ENCODE assay signal across 1 fruit fly cellular context in genomic region chrX:9159736-9160135, dm6.
TF ChIP-seq lines count a peak whose summit lies in the region.

Gene NdufA3 (minus strand): TSS chrX:9160052.

TF ChIP-seq in whole organism, embryonic, 481 proteins besides CTCF, POLR2A, EP300 and RAD21 (continued from another document and continues in another):
- TF ChIP-seq run (tag; optimal IDR thresholded peaks at IDR 0.05; lab: Kevin White, UChicago) (no peak), CG16815 (GFP tag; optimal IDR thresholded peaks at IDR 0.05; lab: Kevin White, UChicago) (no peak), ara (GFP tag; IDR thresholded peaks at IDR 0.05; lab: Robert Waterston, UW) (no peak), cg (GFP tag; optimal IDR thresholded peaks at IDR 0.05; lab: Kevin White, UChicago) (no peak), vnd (GFP tag; IDR thresholded peaks at IDR 0.05; lab: Robert Waterston, UW; ENCODE audit: partially characterized antibody) (peak; percentile 73), crp (GFP tag; optimal IDR thresholded peaks at IDR 0.05; lab: Kevin White, UChicago) (peak; percentile 3 to 87), z (GFP tag; IDR thresholded peaks at IDR 0.05; lab: Robert Waterston, UW) (no peak), CG4707 (GFP tag; optimal IDR thresholded peaks at IDR 0.05; lab: Kevin White, UChicago) (no peak), sc (optimal IDR thresholded peaks at IDR 0.05; lab: Kevin White, UChicago) (no peak), sc (GFP tag; optimal IDR thresholded peaks at IDR 0.05; lab: Kevin White, UChicago) (no peak), CG7963 (GFP tag; IDR thresholded peaks at IDR 0.05; lab: Robert Waterston, UW; ENCODE audit: partially characterized antibody) (peak; percentile 73), CG2678 (tag; optimal IDR thresholded peaks at IDR 0.05; lab: Kevin White, UChicago) (no peak), CG11560 (tag; IDR thresholded peaks at IDR 0.05; lab: Robert Waterston, UW) (no peak; the same call in 2 of the 3 replicates), E2f2 (GFP tag; IDR thresholded peaks at IDR 0.05; lab: Robert Waterston, UW) (peak; percentile 50), CHES-1-like (GFP tag; optimal IDR thresholded peaks at IDR 0.05; lab: Kevin White, UChicago) (no peak), CG12299 (tag; optimal IDR thresholded peaks at IDR 0.05; lab: Kevin White, UChicago) (no peak), org-1 (GFP tag; optimal IDR thresholded peaks at IDR 0.05; lab: Kevin White, UChicago) (no peak), B-H1 (GFP tag; IDR thresholded peaks at IDR 0.05; lab: Robert Waterston, UW) (no peak), CG7839 (tag; optimal IDR thresholded peaks at IDR 0.05; lab: Kevin White, UChicago) (no peak), CG17359 (tag; optimal IDR thresholded peaks at IDR 0.05; lab: Kevin White, UChicago) (no peak), CG10959 (GFP tag; IDR thresholded peaks at IDR 0.05; lab: Robert Waterston, UW) (no peak), CG34422 (GFP tag; IDR thresholded peaks at IDR 0.05; lab: Robert Waterston, UW) (no peak), so (GFP tag; IDR thresholded peaks at IDR 0.05; lab: Robert Waterston, UW) (no peak), Sin3A (optimal IDR thresholded peaks at IDR 0.05; lab: Kevin White, UChicago) (no peak), ssp (GFP tag; IDR thresholded peaks at IDR 0.05; lab: Robert Waterston, UW) (no peak), peb (GFP tag; IDR thresholded peaks at IDR 0.05; lab: Robert Waterston, UW) (no peak), Gsc (GFP tag; IDR thresholded peaks at IDR 0.05; lab: Robert Waterston, UW) (no peak), Doc3 (GFP tag; IDR thresholded peaks at IDR 0.05; lab: Robert Waterston, UW; ENCODE audit: partially characterized antibody) (peak; percentile 62), Scr (GFP tag; IDR thresholded peaks at IDR 0.05; lab: Robert Waterston, UW; ENCODE audit: partially characterized antibody) (peak; percentile 83), CG7357 (GFP tag; IDR thresholded peaks at IDR 0.05; lab: Robert Waterston, UW) (no peak), tll (GFP tag; optimal IDR thresholded peaks at IDR 0.05; lab: Kevin White, UChicago) (no peak), jumu (GFP tag; optimal IDR thresholded peaks at IDR 0.05; lab: Kevin White, UChicago) (no peak), bowl (GFP tag; IDR thresholded peaks at IDR 0.05; lab: Robert Waterston, UW) (no peak), CG12071 (GFP tag; optimal IDR thresholded peaks at IDR 0.05; lab: Kevin White, UChicago) (no peak), kay (GFP tag; optimal IDR thresholded peaks at IDR 0.05; lab: Kevin White, UChicago) (no peak), trh (GFP tag; optimal IDR thresholded peaks at IDR 0.05; lab: Kevin White, UChicago) (no peak), CG11398 (GFP tag; optimal IDR thresholded peaks at IDR 0.05; lab: Kevin White, UChicago) (no peak), CG10565 (GFP tag; optimal IDR thresholded peaks at IDR 0.05; lab: Kevin White, UChicago) (no peak), vvl (GFP tag; IDR thresholded peaks at IDR 0.05; lab: Robert Waterston, UW) (no peak), CG3407 (GFP tag; optimal IDR thresholded peaks at IDR 0.05; lab: Kevin White, UChicago) (no peak), pfk (GFP tag; optimal IDR thresholded peaks at IDR 0.05; lab: Kevin White, UChicago) (no peak), NC2β (GFP tag; optimal IDR thresholded peaks at IDR 0.05; lab: Kevin White, UChicago) (no peak), Lim3 (GFP tag; IDR thresholded peaks at IDR 0.05; lab: Robert Waterston, UW) (no peak), nerfin-2 (GFP tag; IDR thresholded peaks at IDR 0.05; lab: Robert Waterston, UW; ENCODE audit: partially characterized antibody) (peak; percentile 80), ftz-f1 (GFP tag; optimal IDR thresholded peaks at IDR 0.05; lab: Kevin White, UChicago) (peak; percentile 3), Ssrp (tag; optimal IDR thresholded peaks at IDR 0.05; lab: Kevin White, UChicago) (no peak), E2f1 (GFP tag; IDR thresholded peaks at IDR 0.05; lab: Robert Waterston, UW) (no peak), bigmax (GFP tag; optimal IDR thresholded peaks at IDR 0.05; lab: Kevin White, UChicago) (no peak), CG42726 (GFP tag; IDR thresholded peaks at IDR 0.05; lab: Robert Waterston, UW; ENCODE audit: partially characterized antibody) (peak; percentile 73; the same call in 1 of the 2 replicates), CG10979 (tag; optimal IDR thresholded peaks at IDR 0.05; lab: Kevin White, UChicago) (no peak), Nf-YC (tag; optimal IDR thresholded peaks at IDR 0.05; lab: Kevin White, UChicago) (no peak), CG33213 (GFP tag; optimal IDR thresholded peaks at IDR 0.05; lab: Kevin White, UChicago) (no peak), CG3847 (GFP tag; IDR thresholded peaks at IDR 0.05; lab: Robert Waterston, UW) (0 out of 2 replicates have a peak, but pooled peaks have one; percentile 5), caup (GFP tag; optimal IDR thresholded peaks at IDR 0.05; lab: Kevin White, UChicago; ENCODE audit: severe bottlenecking) (no peak), Hmx (GFP tag; optimal IDR thresholded peaks at IDR 0.05; lab: Kevin White, UChicago) (no peak), sr (GFP tag; IDR thresholded peaks at IDR 0.05; lab: Robert Waterston, UW) (no peak), grau (tag; optimal IDR thresholded peaks at IDR 0.05; lab: Kevin White, UChicago) (no peak), Awh (GFP tag; IDR thresholded peaks at IDR 0.05; lab: Robert Waterston, UW) (no peak), ham (GFP tag; IDR thresholded peaks at IDR 0.05; lab: Robert Waterston, UW) (no peak), CG8478 (optimal IDR thresholded peaks at IDR 0.05; lab: Kevin White, UChicago) (no peak), CG1602 (GFP tag; optimal IDR thresholded peaks at IDR 0.05; lab: Kevin White, UChicago) (no peak), CG16863 (GFP tag; optimal IDR thresholded peaks at IDR 0.05; lab: Kevin White, UChicago) (no peak), gsb-n (tag; optimal IDR thresholded peaks at IDR 0.05; lab: Kevin White, UChicago) (no peak), maf-S (GFP tag; optimal IDR thresholded peaks at IDR 0.05; lab: Kevin White, UChicago) (no peak), trem (tag; optimal IDR thresholded peaks at IDR 0.05; lab: Kevin White, UChicago) (no peak), CG18262 (tag; optimal IDR thresholded peaks at IDR 0.05; lab: Kevin White, UChicago) (no peak), Sry-β (GFP tag; optimal IDR thresholded peaks at IDR 0.05; lab: Kevin White, UChicago) (no peak), Nf-YB (GFP tag; optimal IDR thresholded peaks at IDR 0.05; lab: Kevin White, UChicago) (no peak), CG10209 (GFP tag; optimal IDR thresholded peaks at IDR 0.05; lab: Kevin White, UChicago) (no peak), pho (GFP tag; optimal IDR thresholded peaks at IDR 0.05; lab: Kevin White, UChicago) (no peak), Dll (GFP tag; IDR thresholded peaks at IDR 0.05; lab: Robert Waterston, UW; ENCODE audit: partially characterized antibody) (peak; percentile 83), Bteb2 (GFP tag; optimal IDR thresholded peaks at IDR 0.05; lab: Kevin White, UChicago) (no peak), CG13775 (GFP tag; optimal IDR thresholded peaks at IDR 0.05; lab: Kevin White, UChicago) (no peak), NK7.1 (GFP tag; optimal IDR thresholded peaks at IDR 0.05; lab: Kevin White, UChicago) (no peak), Pdp1 (GFP tag; optimal IDR thresholded peaks at IDR 0.05; lab: Kevin White, UChicago) (peak in 1 of 2 experiments; percentile 99), toy (GFP tag; IDR thresholded peaks at IDR 0.05; lab: Robert Waterston, UW) (no peak), HLH4C (GFP tag; IDR thresholded peaks at IDR 0.05; lab: Robert Waterston, UW; ENCODE audit: partially characterized antibody) (peak; percentile 78), CG15601 (tag; optimal IDR thresholded peaks at IDR 0.05; lab: Kevin White, UChicago) (no peak), CG15269 (tag; optimal IDR thresholded peaks at IDR 0.05; lab: Kevin White, UChicago) (no peak), luna (GFP tag; optimal IDR thresholded peaks at IDR 0.05; lab: Kevin White, UChicago) (no peak), CG10543 (GFP tag; optimal IDR thresholded peaks at IDR 0.05; lab: Kevin White, UChicago) (no peak), CG14710 (tag; optimal IDR thresholded peaks at IDR 0.05; lab: Kevin White, UChicago) (no peak), CG7556 (GFP tag; optimal IDR thresholded peaks at IDR 0.05; lab: Kevin White, UChicago) (no peak), Abd-B (GFP tag; optimal IDR thresholded peaks at IDR 0.05; lab: Kevin White, UChicago) (no peak), BEAF-32 (GFP tag; optimal IDR thresholded peaks at IDR 0.05; lab: Kevin White, UChicago) (peak; percentile 82), Hr78 (GFP tag; optimal IDR thresholded peaks at IDR 0.05; lab: Kevin White, UChicago) (no peak), ewg (GFP tag; optimal IDR thresholded peaks at IDR 0.05; lab: Kevin White, UChicago) (no peak), tap (tag; optimal IDR thresholded peaks at IDR 0.05; lab: Kevin White, UChicago) (no peak), Bgb (GFP tag; IDR thresholded peaks at IDR 0.05; lab: Robert Waterston, UW; ENCODE audit: partially characterized antibody) (peak; percentile 81), Deaf1 (tag; optimal IDR thresholded peaks at IDR 0.05; lab: Kevin White, UChicago) (no peak), CG6689 (GFP tag; IDR thresholded peaks at IDR 0.05; lab: Robert Waterston, UW) (no peak), CG6765 (GFP tag; optimal IDR thresholded peaks at IDR 0.05; lab: Kevin White, UChicago) (no peak), CG7372 (GFP tag; IDR thresholded peaks at IDR 0.05; lab: Robert Waterston, UW) (no peak), CG2129 (GFP tag; IDR thresholded peaks at IDR 0.05; lab: Robert Waterston, UW; ENCODE audit: partially characterized antibody) (peak; percentile 64), CG11723 (GFP tag; optimal IDR thresholded peaks at IDR 0.05; lab: Kevin White, UChicago) (no peak), CG14667 (GFP tag; IDR thresholded peaks at IDR 0.05; lab: Robert Waterston, UW) (no peak), CG10274 (GFP tag; optimal IDR thresholded peaks at IDR 0.05; lab: Kevin White, UChicago) (no peak), CG14441 (GFP tag; IDR thresholded peaks at IDR 0.05; lab: Robert Waterston, UW) (no peak), CG7928 (GFP tag; optimal IDR thresholded peaks at IDR 0.05; lab: Kevin White, UChicago) (no peak), odd (GFP tag; optimal IDR thresholded peaks at IDR 0.05; lab: Kevin White, UChicago) (no peak), nerfin-1 (tag; optimal IDR thresholded peaks at IDR 0.05; lab: Kevin White, UChicago) (no peak), ttk (GFP tag; IDR thresholded peaks at IDR 0.05; lab: Robert Waterston, UW) (no peak), sd (tag; optimal IDR thresholded peaks at IDR 0.05; lab: Kevin White, UChicago) (no peak), Chrac-16 (GFP tag; optimal IDR thresholded peaks at IDR 0.05; lab: Kevin White, UChicago) (no peak), CG43689 (GFP tag; IDR thresholded peaks at IDR 0.05; lab: Robert Waterston, UW) (no peak), TFAM (GFP tag; optimal IDR thresholded peaks at IDR 0.05; lab: Kevin White, UChicago) (no peak), Usf (GFP tag; optimal IDR thresholded peaks at IDR 0.05; lab: Kevin White, UChicago) (no peak), hbn (GFP tag; IDR thresholded peaks at IDR 0.05; lab: Robert Waterston, UW; ENCODE audit: partially characterized antibody) (peak; percentile 81), GATAe (GFP tag; conservative IDR thresholded peaks at IDR 0.05; lab: Robert Waterston, UW) (no peak), nmo (GFP tag; optimal IDR thresholded peaks at IDR 0.05; lab: Kevin White, UChicago) (peak; percentile 5), NfI (GFP tag; optimal IDR thresholded peaks at IDR 0.05; lab: Kevin White, UChicago) (no peak), CG12219 (GFP tag; optimal IDR thresholded peaks at IDR 0.05; lab: Kevin White, UChicago) (no peak), chm (GFP tag; IDR thresholded peaks at IDR 0.05; lab: Robert Waterston, UW) (no peak), Nf-YA (GFP tag; IDR thresholded peaks at IDR 0.05; lab: Robert Waterston, UW) (no peak), CG10654 (GFP tag; optimal IDR thresholded peaks at IDR 0.05; lab: Kevin White, UChicago) (no peak), CG4360 (GFP tag; IDR thresholded peaks at IDR 0.05; lab: Robert Waterston, UW) (no peak), ap (GFP tag; IDR thresholded peaks at IDR 0.05; lab: Robert Waterston, UW) (no peak), CG3065 (GFP tag; optimal IDR thresholded peaks at IDR 0.05; lab: Kevin White, UChicago) (no peak), grn (GFP tag; optimal IDR thresholded peaks at IDR 0.05; lab: Kevin White, UChicago) (no peak), Atf3 (GFP tag; optimal IDR thresholded peaks at IDR 0.05; lab: Kevin White, UChicago) (no peak), crol (GFP tag; IDR thresholded peaks at IDR 0.05; lab: Robert Waterston, UW) (no peak), CG1024 (GFP tag; IDR thresholded peaks at IDR 0.05; lab: Robert Waterston, UW) (no peak), HHEX (GFP tag; optimal IDR thresholded peaks at IDR 0.05; lab: Kevin White, UChicago) (no peak), CG11456 (GFP tag; IDR thresholded peaks at IDR 0.05; lab: Robert Waterston, UW) (no peak), Lhr (GFP tag; optimal IDR thresholded peaks at IDR 0.05; lab: Kevin White, UChicago) (no peak), C15 (GFP tag; IDR thresholded peaks at IDR 0.05; lab: Robert Waterston, UW) (no peak), Spps (tag; optimal IDR thresholded peaks at IDR 0.05; lab: Kevin White, UChicago) (no peak), CG9609 (GFP tag; optimal IDR thresholded peaks at IDR 0.05; lab: Kevin White, UChicago) (no peak), br (optimal IDR thresholded peaks at IDR 0.05; lab: Kevin White, UChicago) (no peak), salm (tag; optimal IDR thresholded peaks at IDR 0.05; lab: Kevin White, UChicago) (no peak), shn (GFP tag; optimal IDR thresholded peaks at IDR 0.05; lab: Kevin White, UChicago) (no peak), CG3281 (GFP tag; optimal IDR thresholded peaks at IDR 0.05; lab: Kevin White, UChicago) (no peak), CG15514 (GFP tag; optimal IDR thresholded peaks at IDR 0.05; lab: Kevin White, UChicago) (peak; percentile 18), D (optimal IDR thresholded peaks at IDR 0.05; lab: Kevin White, UChicago) (no peak), D (GFP tag; optimal IDR thresholded peaks at IDR 0.05; lab: Kevin White, UChicago) (no peak), gem (tag; optimal IDR thresholded peaks at IDR 0.05; lab: Kevin White, UChicago) (no peak), onecut (GFP tag; IDR thresholded peaks at IDR 0.05; lab: Robert Waterston, UW) (no peak), croc (GFP tag; conservative IDR thresholded peaks at IDR 0.05; lab: Robert Waterston, UW) (no peak), Elba2 (GFP tag; optimal IDR thresholded peaks at IDR 0.05; lab: Kevin White, UChicago) (no peak), zfh2 (GFP tag; optimal IDR thresholded peaks at IDR 0.05; lab: Kevin White, UChicago) (no peak)
